Fruit fly (Drosophila melanogaster): ENCODE results near the gene CG31445.

Gene CG31445

DNA sequence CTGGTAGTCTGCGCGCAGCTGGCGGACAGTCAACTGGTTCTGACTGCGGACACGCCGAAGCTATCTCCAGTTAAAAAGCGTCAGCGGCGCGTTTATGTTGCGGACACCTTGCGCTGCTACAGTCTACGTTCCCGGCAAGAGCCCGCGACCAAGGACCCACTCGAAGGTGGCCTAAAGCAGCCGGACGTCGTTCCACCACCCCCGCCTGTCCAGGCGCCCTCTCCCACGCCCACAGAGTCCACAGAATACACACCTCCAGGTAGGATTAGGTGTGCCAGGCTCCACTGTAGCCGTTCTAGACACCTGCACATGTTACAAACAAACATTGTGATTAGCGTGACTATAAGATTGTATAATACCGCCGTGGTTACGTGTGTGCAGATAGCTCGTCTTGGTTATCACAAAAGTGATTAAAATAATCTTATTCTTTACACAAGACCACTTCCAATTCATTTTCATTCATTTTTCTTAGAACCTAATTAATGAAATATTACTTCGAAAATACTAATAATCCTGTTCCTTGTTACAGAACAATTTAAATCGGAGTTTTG lies 14.0 kb downstream of the CG31445 start:
- TF ChIP-seq Abd-B (GFP tag; optimal IDR thresholded peaks at IDR 0.05): no peak
- no peak for TF ChIP-seq lola (GFP tag; optimal IDR thresholded peaks at IDR 0.05)
- no peak for TF ChIP-seq foxo (GFP tag; optimal IDR thresholded peaks at IDR 0.05)
- no peak for TF ChIP-seq rgr (GFP tag; optimal IDR thresholded peaks at IDR 0.05)
- no peak for TF ChIP-seq CG9705 (GFP tag; optimal IDR thresholded peaks at IDR 0.05)
- TF ChIP-seq h (GFP tag; optimal IDR thresholded peaks at IDR 0.05): no peak
- TF ChIP-seq HLH106 (tag; optimal IDR thresholded peaks at IDR 0.05): no peak
- no peak for TF ChIP-seq br (GFP tag; optimal IDR thresholded peaks at IDR 0.05)
- no peak for TF ChIP-seq dl (GFP tag; optimal IDR thresholded peaks at IDR 0.05; ENCODE audit: insufficient read depth in 1 of 2, partially characterized antibody in 2 of 2)
- TF ChIP-seq Vsx2 (GFP tag; optimal IDR thresholded peaks at IDR 0.05; ENCODE audit: partially characterized antibody): no peak
- no peak for TF ChIP-seq GATAd (GFP tag; optimal IDR thresholded peaks at IDR 0.05)
- no peak for TF ChIP-seq Mio (GFP tag; optimal IDR thresholded peaks at IDR 0.05)
- TF ChIP-seq psq (GFP tag; optimal IDR thresholded peaks at IDR 0.05): no peak
- TF ChIP-seq Hr83 (GFP tag; optimal IDR thresholded peaks at IDR 0.05; ENCODE audit: poor library complexity, severe bottlenecking): no peak
- TF ChIP-seq brk (GFP tag; optimal IDR thresholded peaks at IDR 0.05): no peak
- no peak for TF ChIP-seq Sp1 (GFP tag; optimal IDR thresholded peaks at IDR 0.05)
- no peak for TF ChIP-seq woc (GFP tag; optimal IDR thresholded peaks at IDR 0.05)
- no peak for TF ChIP-seq CrebA (GFP tag; optimal IDR thresholded peaks at IDR 0.05; ENCODE audit: borderline replicate concordance)
- TF ChIP-seq Rel (GFP tag; optimal IDR thresholded peaks at IDR 0.05): no peak
- no peak for TF ChIP-seq Rel (tag; optimal IDR thresholded peaks at IDR 0.05)
- no peak for TF ChIP-seq fru (GFP tag; optimal IDR thresholded peaks at IDR 0.05)

DNA sequence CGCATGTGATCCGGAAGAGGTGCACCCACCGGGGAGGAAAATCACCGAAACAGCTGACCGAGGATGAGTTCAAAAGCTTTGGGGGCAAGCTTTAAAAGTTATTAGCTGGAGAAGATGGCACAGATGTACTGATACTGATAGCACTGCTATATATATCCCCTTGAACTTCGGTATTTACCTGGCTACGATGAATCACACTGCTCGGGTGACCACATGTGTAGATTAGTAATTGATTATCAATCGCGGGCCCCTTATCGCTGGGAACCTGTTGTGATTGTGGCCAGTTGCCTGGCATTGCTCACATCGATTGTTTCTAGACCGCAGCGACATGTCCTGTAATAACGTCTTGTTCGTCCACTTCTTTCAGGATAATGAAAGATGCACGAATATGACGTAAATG lies 14.7 kb downstream of the CG31445 start:
- TF ChIP-seq rgr (GFP tag; optimal IDR thresholded peaks at IDR 0.05) (no peak), GATAd (GFP tag; optimal IDR thresholded peaks at IDR 0.05) (no peak), br (GFP tag; optimal IDR thresholded peaks at IDR 0.05) (no peak), woc (GFP tag; optimal IDR thresholded peaks at IDR 0.05) (no peak), CG32264 (GFP tag; optimal IDR thresholded peaks at IDR 0.05) (no peak), CG9705 (GFP tag; optimal IDR thresholded peaks at IDR 0.05) (no peak), brk (GFP tag; optimal IDR thresholded peaks at IDR 0.05) (no peak), Abd-B (GFP tag; optimal IDR thresholded peaks at IDR 0.05) (no peak), Dif (GFP tag; optimal IDR thresholded peaks at IDR 0.05; ENCODE audit: partially characterized antibody) (no peak), foxo (GFP tag; optimal IDR thresholded peaks at IDR 0.05) (no peak), OdsH (GFP tag; optimal IDR thresholded peaks at IDR 0.05) (no peak), CrebA (GFP tag; optimal IDR thresholded peaks at IDR 0.05; ENCODE audit: borderline replicate concordance) (no peak), ey (GFP tag; optimal IDR thresholded peaks at IDR 0.05) (no peak), sage (GFP tag; optimal IDR thresholded peaks at IDR 0.05) (no peak), dl (GFP tag; optimal IDR thresholded peaks at IDR 0.05; ENCODE audit: insufficient read depth in 1 of 2, partially characterized antibody in 2 of 2) (no peak), psq (GFP tag; optimal IDR thresholded peaks at IDR 0.05) (no peak), Dfd (GFP tag; optimal IDR thresholded peaks at IDR 0.05) (no peak), lola (GFP tag; optimal IDR thresholded peaks at IDR 0.05) (no peak)

dm6 chr3R:29228745-29229448 lies 15.7 kb downstream of the CG31445 start, which contains the start of gene Usp1:
Gene Usp1 (plus strand): TSS chr3R:29229161.
- peak; percentile 48 for TF ChIP-seq Hr83 (GFP tag; optimal IDR thresholded peaks at IDR 0.05; ENCODE audit: poor library complexity, severe bottlenecking)
- peak; percentile 19 for TF ChIP-seq h (GFP tag; optimal IDR thresholded peaks at IDR 0.05)
- TF ChIP-seq dsf (GFP tag; optimal IDR thresholded peaks at IDR 0.05; ENCODE audit: borderline replicate concordance): no peak
- TF ChIP-seq N (GFP tag; optimal IDR thresholded peaks at IDR 0.05): peak; percentile 11
- TF ChIP-seq sage (GFP tag; optimal IDR thresholded peaks at IDR 0.05): no peak

DNA sequence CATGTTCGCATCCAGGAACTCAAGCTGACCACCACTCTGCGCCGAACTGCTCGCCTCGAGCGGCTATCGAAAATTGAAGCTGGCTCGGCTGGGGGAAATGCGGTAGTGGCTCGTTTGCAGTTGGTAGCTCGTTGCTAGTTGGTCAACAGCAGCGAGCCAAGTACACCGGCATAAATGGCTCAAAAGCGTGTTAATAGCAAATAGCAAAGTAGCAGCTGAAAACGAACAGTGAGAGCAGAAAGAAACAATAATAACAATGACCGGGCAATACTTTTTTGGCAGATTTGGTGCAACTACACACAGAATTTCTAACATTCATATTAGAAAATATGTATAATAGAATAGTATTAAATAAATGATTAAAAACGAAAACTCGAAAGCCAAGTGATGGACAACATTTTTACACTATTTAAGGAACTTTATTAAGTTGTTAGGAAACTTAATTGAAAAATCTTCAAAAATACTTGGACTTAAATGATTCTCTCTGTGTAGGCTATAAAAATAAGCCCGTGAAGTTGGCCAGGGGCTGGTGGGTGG lies 16.9 kb downstream of the CG31445 start, which contains the start of gene CG14507:
TSS of gene CG14507 (minus strand) at position 51 of the 537 bp plus-strand sequence.
- no peak for TF ChIP-seq jim (GFP tag; optimal IDR thresholded peaks at IDR 0.05)
- TF ChIP-seq CG9705 (GFP tag; optimal IDR thresholded peaks at IDR 0.05): no peak
